Fruit fly (Drosophila melanogaster): Measurements from ENCODE around the gene Gas41.

The Gas41 gene

DNA sequence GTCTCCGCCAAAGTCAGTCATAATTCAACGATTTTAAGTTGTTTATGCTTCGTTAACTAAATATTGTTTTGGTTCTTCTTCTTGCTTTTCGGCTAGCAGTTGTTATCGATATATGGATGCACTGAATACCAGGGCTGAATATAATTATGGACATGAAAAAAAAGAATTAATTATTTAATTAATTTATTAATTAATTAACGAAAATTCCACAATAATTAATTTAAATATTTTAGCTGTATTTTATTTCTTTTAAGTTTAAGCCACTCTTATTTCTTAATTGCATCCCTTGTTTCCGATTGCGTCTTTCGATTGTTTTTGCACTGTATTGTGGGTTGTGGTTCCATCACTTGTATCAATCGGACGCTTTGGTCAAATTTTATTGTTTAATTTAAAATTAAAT, at the start of gene Gas41, which contains the start of gene SA1:
Gas41 (minus strand) TSS at position 112 of the 400 bp plus-strand sequence.
SA1 (plus strand) TSS at position 326 of the 400 bp plus-strand sequence.
- TF ChIP-seq Hr3 (GFP tag; optimal IDR thresholded peaks at IDR 0.05) (peak; percentile 94), CG11093 (GFP tag; IDR thresholded peaks at IDR 0.05) (peak; percentile 82), gcm (GFP tag; optimal IDR thresholded peaks at IDR 0.05) (peak; percentile 93), Hmr (GFP tag; optimal IDR thresholded peaks at IDR 0.05) (peak; percentile 92), chif (GFP tag; optimal IDR thresholded peaks at IDR 0.05) (peak; percentile 24 to 44), tgo (GFP tag; IDR thresholded peaks at IDR 0.05) (no peak), CG4328 (GFP tag; optimal IDR thresholded peaks at IDR 0.05) (peak; percentile 71), CG18619 (GFP tag; optimal IDR thresholded peaks at IDR 0.05) (peak; percentile 22), CG16815 (GFP tag; optimal IDR thresholded peaks at IDR 0.05) (peak; percentile 13), tup (GFP tag; optimal IDR thresholded peaks at IDR 0.05) (no peak), Dref (GFP tag; IDR thresholded peaks at IDR 0.05) (peak; percentile 76), CG9797 (GFP tag; optimal IDR thresholded peaks at IDR 0.05) (peak; percentile 30), toy (GFP tag; IDR thresholded peaks at IDR 0.05) (peak; percentile 76), CG4404 (GFP tag; IDR thresholded peaks at IDR 0.05) (peak; percentile 89), klu (GFP tag; IDR thresholded peaks at IDR 0.05) (no peak), slbo (GFP tag; IDR thresholded peaks at IDR 0.05) (peak; percentile 82), jing (GFP tag; optimal IDR thresholded peaks at IDR 0.05) (no peak), BEAF-32 (GFP tag; optimal IDR thresholded peaks at IDR 0.05) (peak; percentile 88), CG10321 (GFP tag; IDR thresholded peaks at IDR 0.05) (0 out of 2 replicates have a peak, but pooled peaks have one; percentile 24), cg (GFP tag; optimal IDR thresholded peaks at IDR 0.05) (no peak), dan (GFP tag; IDR thresholded peaks at IDR 0.05) (peak; percentile 62; the same call in 1 of the 2 replicates), CG6765 (GFP tag; optimal IDR thresholded peaks at IDR 0.05) (peak; percentile 76), CG4730 (GFP tag; IDR thresholded peaks at IDR 0.05) (peak; percentile 91), nom (GFP tag; optimal IDR thresholded peaks at IDR 0.05) (peak; percentile 44), eve (GFP tag; optimal IDR thresholded peaks at IDR 0.05) (no peak), HLH4C (GFP tag; IDR thresholded peaks at IDR 0.05; ENCODE audit: partially characterized antibody) (peak; percentile 70), CG10274 (GFP tag; optimal IDR thresholded peaks at IDR 0.05) (no peak), zen2 (GFP tag; IDR thresholded peaks at IDR 0.05; ENCODE audit: partially characterized antibody) (peak; percentile 67; the same call in 1 of the 3 replicates), eyg (GFP tag; optimal IDR thresholded peaks at IDR 0.05) (no peak), ac (GFP tag; optimal IDR thresholded peaks at IDR 0.05) (no peak), CG11456 (GFP tag; IDR thresholded peaks at IDR 0.05) (no peak), croc (GFP tag; conservative IDR thresholded peaks at IDR 0.05) (peak; percentile 66), Jarid2 (GFP tag; optimal IDR thresholded peaks at IDR 0.05) (no peak), chinmo (GFP tag; IDR thresholded peaks at IDR 0.05; ENCODE audit: partially characterized antibody) (0 out of 4 replicates have a peak, but pooled peaks have one; percentile 70), H15 (GFP tag; IDR thresholded peaks at IDR 0.05) (no peak; the same call in 1 of the 3 replicates), CG11085 (GFP tag; IDR thresholded peaks at IDR 0.05) (peak; percentile 89), CG4854 (GFP tag; optimal IDR thresholded peaks at IDR 0.05) (no peak), prd (optimal IDR thresholded peaks at IDR 0.05) (no peak), prd (GFP tag; IDR thresholded peaks at IDR 0.05) (peak; percentile 96), ranshi (GFP tag; IDR thresholded peaks at IDR 0.05) (no peak), pb (GFP tag; optimal IDR thresholded peaks at IDR 0.05) (no peak), CoRest (tag; optimal IDR thresholded peaks at IDR 0.05) (peak; percentile 76), usp (GFP tag; optimal IDR thresholded peaks at IDR 0.05) (no peak), ara (GFP tag; IDR thresholded peaks at IDR 0.05) (peak; percentile 81), Gsc (GFP tag; IDR thresholded peaks at IDR 0.05) (no peak), CG30020 (tag; optimal IDR thresholded peaks at IDR 0.05) (peak; percentile 81), CrebB (tag; optimal IDR thresholded peaks at IDR 0.05) (peak; percentile 79), twi (tag; optimal IDR thresholded peaks at IDR 0.05) (peak; percentile 68), CG6175 (GFP tag; IDR thresholded peaks at IDR 0.05) (peak; percentile 38; the same call in 1 of the 3 replicates), CG1233 (GFP tag; optimal IDR thresholded peaks at IDR 0.05) (peak; percentile 81), CG7786 (GFP tag; optimal IDR thresholded peaks at IDR 0.05) (peak; percentile 47)

All from whole organism, embryonic.